Worm (Caenorhabditis elegans): ENCODE measurements around the gene C45H4.18.

DNA sequence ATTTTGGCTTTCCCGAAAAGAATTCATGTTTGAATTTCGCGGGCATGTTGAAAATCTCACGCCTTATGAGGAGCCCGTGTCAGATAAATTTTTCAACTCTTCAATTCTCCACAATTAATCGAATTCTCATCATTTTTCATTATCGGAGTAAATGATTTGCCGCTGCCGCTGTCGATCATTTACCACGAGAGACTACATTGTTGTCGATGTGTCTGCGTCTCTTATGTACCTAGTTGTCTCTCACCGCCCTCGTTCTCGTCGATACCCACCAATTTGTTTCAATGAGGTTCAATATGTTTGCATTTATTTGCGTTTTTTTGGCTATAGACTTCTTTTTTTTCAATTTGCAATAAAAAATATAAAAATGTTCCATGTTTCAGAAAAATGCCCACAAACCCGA, 16.8 kb downstream of the C45H4.18 start, which contains the start of gene nhr-13:
- TF ChIP-seq mdl-1 (tag; optimal IDR thresholded peaks at IDR 0.05) (peak in 1 of 2 experiments; percentile 43), skn-1 (tag; optimal IDR thresholded peaks at IDR 0.05) (no peak), pag-3 (tag; optimal IDR thresholded peaks at IDR 0.05; ENCODE audit: borderline replicate concordance, insufficient read depth) (no peak), aha-1 (tag; optimal IDR thresholded peaks at IDR 0.05) (no peak), irx-1 (tag; optimal IDR thresholded peaks at IDR 0.05) (no peak), Y116A8C.19 (tag; optimal IDR thresholded peaks at IDR 0.05; ENCODE audit: borderline replicate concordance) (no peak)
